Fruit fly (Drosophila melanogaster) whole organism, pupa: Measurements from ENCODE around the gene rempA.

Source experiments
- CG10348 ChIP-seq: fragments of 200-800 bp; sonication (Bioruptor generic); IDR thresholded peaks from 2 replicates; pipeline ENCODE4 v1.3.6; 2022; ENCODE audit warnings: missing biosample characterization, missing genetic modification characterization
- CG12605 ChIP-seq: fragments of 200-800 bp; sonication (Bioruptor generic); IDR thresholded peaks from 2 replicates; pipeline ENCODE4 v1.3.6; 2022; ENCODE audit warnings: missing biosample characterization, missing genetic modification characterization
- CG13204 ChIP-seq: fragments of 200-800 bp; sonication (Bioruptor generic); optimal IDR thresholded peaks from 2 replicates; lab custom pipeline; 2018; ENCODE audit warnings: missing biosample characterization, mild to moderate bottlenecking, missing genetic modification characterization, moderate library complexity
- CG14655 ChIP-seq: fragments of 200-800 bp; sonication (Bioruptor generic); optimal IDR thresholded peaks from 3 replicates; lab custom pipeline; 2017; ENCODE audit warnings: mild to moderate bottlenecking, missing biosample characterization, missing genetic modification reagents, missing genetic modification characterization
- CG15710 ChIP-seq: fragments of 200-800 bp; sonication (Bioruptor generic); optimal IDR thresholded peaks from 2 replicates; lab custom pipeline; 2018; ENCODE audit warnings: missing biosample characterization, mild to moderate bottlenecking, missing genetic modification characterization, moderate library complexity
- CG17806 ChIP-seq: fragments of 200-800 bp; sonication (Bioruptor generic); optimal IDR thresholded peaks from 2 replicates; lab custom pipeline; 2018; ENCODE audit warnings: missing biosample characterization, mild to moderate bottlenecking, missing genetic modification characterization, moderate library complexity
- CG32121 ChIP-seq: fragments of 200-800 bp; sonication (Bioruptor generic); IDR thresholded peaks from 2 replicates; pipeline ENCODE4 v1.3.6; 2022; ENCODE audit warnings: missing biosample characterization, missing genetic modification characterization
- CG34367 ChIP-seq: fragments of 200-800 bp; sonication (Bioruptor generic); optimal IDR thresholded peaks from 2 replicates; lab custom pipeline; 2018; ENCODE audit warnings: missing biosample characterization, mild to moderate bottlenecking, missing genetic modification characterization
- CG4496 ChIP-seq: fragments of 200-800 bp; sonication (Bioruptor generic); IDR thresholded peaks from 3 replicates; pipeline ENCODE4 v1.3.6; 2022; ENCODE audit warnings: missing biosample characterization, missing genetic modification characterization
- CG8159 ChIP-seq: fragments of 200-800 bp; sonication (Bioruptor generic); optimal IDR thresholded peaks from 3 replicates; lab custom pipeline; 2018; ENCODE audit warnings: missing biosample characterization, mild to moderate bottlenecking, missing genetic modification characterization, moderate library complexity
- CG8301 ChIP-seq: fragments of 200-800 bp; sonication (Bioruptor generic); optimal IDR thresholded peaks from 2 replicates; lab custom pipeline; 2018; ENCODE audit warnings: missing biosample characterization, mild to moderate bottlenecking, missing genetic modification characterization
- CG9948 ChIP-seq: fragments of 200-800 bp; sonication (Bioruptor generic); optimal IDR thresholded peaks from 2 replicates; lab custom pipeline; 2018; ENCODE audit warnings: missing biosample characterization, mild to moderate bottlenecking, missing genetic modification characterization, moderate library complexity
- D1 ChIP-seq: fragments of 200-800 bp; sonication (Bioruptor generic); optimal IDR thresholded peaks from 2 replicates; lab custom pipeline; 2018; ENCODE audit warnings: missing biosample characterization, mild to moderate bottlenecking, missing genetic modification characterization, moderate library complexity
- EcR ChIP-seq: fragments of 200-800 bp; sonication (Bioruptor generic); optimal IDR thresholded peaks from 3 replicates; lab custom pipeline; 2019; ENCODE audit warnings: missing biosample characterization, missing genetic modification characterization, mild to moderate bottlenecking, moderate library complexity, missing genetic modification reagents
- Ets98B ChIP-seq: fragments of 200-800 bp; sonication (Bioruptor generic); IDR thresholded peaks from 2 replicates; pipeline ENCODE4 v1.3.6; 2022; ENCODE audit warnings: missing biosample characterization, missing genetic modification characterization
- Pif1A ChIP-seq: fragments of 200-800 bp; sonication (Bioruptor generic); optimal IDR thresholded peaks from 3 replicates; lab custom pipeline; 2016; ENCODE audit warnings: missing biosample characterization, missing genetic modification characterization
- Pif1B ChIP-seq: fragments of 200-800 bp; sonication (Bioruptor generic); optimal IDR thresholded peaks from 3 replicates; lab custom pipeline; 2016; ENCODE audit warnings: missing biosample characterization, missing genetic modification characterization
- Snoo ChIP-seq: fragments of 200-800 bp; sonication (Bioruptor generic); optimal IDR thresholded peaks from 3 replicates; lab custom pipeline; 2017; ENCODE audit warnings: missing biosample characterization, mild to moderate bottlenecking, missing genetic modification characterization, inconsistent platforms
- fd96Ca ChIP-seq: fragments of 200-800 bp; sonication (Bioruptor generic); IDR thresholded peaks from 3 replicates; pipeline ENCODE4 v1.3.6; 2022; ENCODE audit warnings: missing biosample characterization, missing genetic modification characterization
- gl ChIP-seq: fragments of 200-800 bp; sonication (Bioruptor generic); optimal IDR thresholded peaks from 2 replicates; lab custom pipeline; 2018; ENCODE audit warnings: missing biosample characterization, mild to moderate bottlenecking, missing genetic modification characterization
- rn ChIP-seq: fragments of 200-800 bp; sonication (Bioruptor generic); IDR thresholded peaks from 2 replicates; pipeline ENCODE4 v1.3.6; 2022; ENCODE audit warnings: missing biosample characterization, missing genetic modification characterization

rempA gene

DNA sequence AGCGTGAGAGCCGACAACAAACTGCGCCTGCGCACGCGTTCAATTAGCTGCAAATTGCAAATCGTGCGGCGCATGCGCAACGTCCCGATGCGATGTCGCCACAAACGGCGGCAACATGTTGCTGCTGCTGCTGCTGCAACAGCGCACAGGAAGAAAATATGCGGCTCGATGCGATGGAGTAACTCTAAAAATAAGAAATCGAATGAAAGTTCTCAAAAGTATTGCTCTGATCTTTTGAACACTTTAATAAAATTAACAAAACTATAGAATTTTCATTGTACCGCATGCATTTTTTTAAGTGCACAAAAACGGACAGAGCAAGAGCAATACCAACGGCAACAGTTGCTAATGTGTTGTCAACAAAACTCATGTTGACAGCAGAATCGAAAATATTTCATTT, 46.1 kb upstream of the rempA start:
- TF ChIP-seq CG32121 (GFP tag; lab: Robert Waterston, UW) (peak; percentile 92), D1 (tag; lab: Kevin White, UChicago) (no peak), CG14655 (GFP tag; lab: Kevin White, UChicago) (peak; percentile 88), CG12605 (GFP tag; lab: Robert Waterston, UW) (peak; percentile 87), CG10348 (GFP tag; lab: Robert Waterston, UW) (peak; percentile 54; the same call in 1 of the 2 replicates), fd96Ca (GFP tag; lab: Robert Waterston, UW) (peak; percentile 93), CG8301 (tag; lab: Kevin White, UChicago) (peak; percentile 89), CG9948 (tag; lab: Kevin White, UChicago) (peak; percentile 72), Pif1A (peak; percentile 73), Pif1B (GFP tag; lab: Kevin White, UChicago) (peak; percentile 72), gl (tag; lab: Kevin White, UChicago) (no peak), EcR (GFP tag; lab: Kevin White, UChicago) (no peak), Snoo (tag; lab: Kevin White, UChicago) (peak; percentile 38), CG17806 (tag; lab: Kevin White, UChicago) (peak; percentile 74), CG4496 (GFP tag; lab: Robert Waterston, UW) (peak; percentile 93), CG15710 (tag; lab: Kevin White, UChicago) (peak; percentile 75), CG8159 (peak; percentile 71), CG34367 (tag; lab: Kevin White, UChicago) (peak; percentile 34), CG13204 (GFP tag; lab: Kevin White, UChicago) (no peak), rn (GFP tag; lab: Robert Waterston, UW) (peak; percentile 72), Ets98B (GFP tag; lab: Robert Waterston, UW) (peak; percentile 92)

DNA sequence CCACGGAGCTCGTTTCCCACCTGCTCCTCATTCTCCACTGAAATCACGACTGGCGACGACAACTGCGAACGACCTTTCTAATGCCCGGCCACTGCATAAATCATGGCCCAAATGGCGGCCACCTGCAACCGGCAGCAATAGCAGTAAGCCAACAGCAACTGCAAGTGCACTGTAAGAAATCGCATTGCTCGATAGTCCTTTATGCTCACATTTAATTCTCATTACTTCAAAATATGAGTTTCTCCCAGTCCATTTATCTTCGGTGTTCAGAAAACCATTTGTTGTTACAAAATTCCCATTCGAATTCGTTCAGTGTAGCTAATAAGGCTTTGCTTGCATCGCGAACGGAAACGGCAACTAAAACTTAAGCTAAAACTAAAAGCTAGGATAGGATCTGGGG, 44.0 kb upstream of the rempA start:
- TF ChIP-seq CG8159 (no peak), CG4496 (GFP tag; lab: Robert Waterston, UW) (peak; percentile 89), CG32121 (GFP tag; lab: Robert Waterston, UW) (peak; percentile 85), Ets98B (GFP tag; lab: Robert Waterston, UW) (peak; percentile 87), CG14655 (GFP tag; lab: Kevin White, UChicago) (peak; percentile 69), Snoo (tag; lab: Kevin White, UChicago) (no peak), Pif1A (peak; percentile 23), gl (tag; lab: Kevin White, UChicago) (no peak), Pif1B (GFP tag; lab: Kevin White, UChicago) (peak; percentile 1), rn (GFP tag; lab: Robert Waterston, UW) (no peak), CG8301 (tag; lab: Kevin White, UChicago) (peak; percentile 73), fd96Ca (GFP tag; lab: Robert Waterston, UW) (peak; percentile 86), CG17806 (tag; lab: Kevin White, UChicago) (peak; percentile 41), CG12605 (GFP tag; lab: Robert Waterston, UW) (peak; percentile 51; the same call in 1 of the 2 replicates), CG9948 (tag; lab: Kevin White, UChicago) (no peak), CG10348 (GFP tag; lab: Robert Waterston, UW) (0 out of 2 replicates have a peak, but pooled peaks have one; percentile 33), EcR (GFP tag; lab: Kevin White, UChicago) (no peak), D1 (tag; lab: Kevin White, UChicago) (no peak), CG13204 (GFP tag; lab: Kevin White, UChicago) (no peak), CG15710 (tag; lab: Kevin White, UChicago) (no peak), CG34367 (tag; lab: Kevin White, UChicago) (no peak)

DNA sequence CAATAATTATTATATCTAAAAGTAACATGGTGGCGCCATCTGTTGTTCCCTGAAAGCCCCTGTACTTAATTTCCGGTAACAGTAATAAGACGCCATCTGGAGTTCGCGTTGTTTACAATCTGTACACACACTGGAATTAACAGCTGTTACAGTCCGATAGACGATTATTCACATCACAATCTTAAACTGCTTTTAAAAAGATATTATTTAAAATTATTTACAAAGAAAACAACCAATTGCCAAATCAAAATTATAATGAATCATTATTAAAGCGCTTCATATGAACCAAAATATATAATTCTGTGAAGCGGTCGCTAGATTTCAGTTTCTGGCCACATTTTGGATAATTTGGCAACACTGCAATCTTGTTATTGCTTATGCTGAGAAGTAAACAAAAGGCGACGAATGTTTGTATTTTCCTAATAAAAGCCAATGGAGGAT, 42.3 kb upstream of the rempA start, which contains the start of gene CG13689:
CG13689 (plus strand) TSS at position 375 of the 441 bp plus-strand sequence.
- TF ChIP-seq CG4496 (GFP tag; lab: Robert Waterston, UW) (no peak), Pif1B (GFP tag; lab: Kevin White, UChicago) (peak; percentile 26), Snoo (tag; lab: Kevin White, UChicago) (no peak), Ets98B (GFP tag; lab: Robert Waterston, UW) (no peak), Pif1A (peak; percentile 2), D1 (tag; lab: Kevin White, UChicago) (peak; percentile 65), CG32121 (GFP tag; lab: Robert Waterston, UW) (no peak), EcR (GFP tag; lab: Kevin White, UChicago) (no peak), fd96Ca (GFP tag; lab: Robert Waterston, UW) (no peak), CG12605 (GFP tag; lab: Robert Waterston, UW) (no peak), CG15710 (tag; lab: Kevin White, UChicago) (no peak)

DNA sequence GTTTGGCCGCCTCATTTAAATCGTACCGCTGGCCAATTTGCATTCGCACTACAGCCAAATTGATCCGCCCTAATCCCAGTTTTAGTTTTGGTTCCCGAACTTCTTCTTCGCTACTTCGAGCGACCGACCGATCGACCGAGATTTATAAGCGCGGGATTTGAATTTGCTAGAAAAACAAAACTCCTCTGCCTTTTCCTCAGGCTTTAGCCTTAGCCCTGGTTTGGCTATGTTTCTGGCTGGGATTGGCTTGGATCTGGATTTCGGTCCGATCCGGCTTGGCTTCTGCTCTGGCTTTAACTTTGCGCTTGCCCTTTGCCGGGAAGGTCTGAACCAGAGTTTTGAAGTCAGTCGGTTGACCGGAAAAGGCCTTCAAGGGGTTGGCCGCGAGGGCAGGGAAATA, 41.7 kb upstream of the rempA start:
- TF ChIP-seq CG17806 (tag; lab: Kevin White, UChicago) = no peak
- no peak for TF ChIP-seq fd96Ca (GFP tag; lab: Robert Waterston, UW)
- no peak for TF ChIP-seq CG34367 (tag; lab: Kevin White, UChicago)
- TF ChIP-seq CG8301 (tag; lab: Kevin White, UChicago) = no peak
- no peak for TF ChIP-seq rn (GFP tag; lab: Robert Waterston, UW)
- TF ChIP-seq CG13204 (GFP tag; lab: Kevin White, UChicago) = no peak
- no peak for TF ChIP-seq D1 (tag; lab: Kevin White, UChicago)
- no peak for TF ChIP-seq CG14655 (GFP tag; lab: Kevin White, UChicago)
- no peak for TF ChIP-seq EcR (GFP tag; lab: Kevin White, UChicago)
- no peak for TF ChIP-seq Pif1B (GFP tag; lab: Kevin White, UChicago)
- no peak for TF ChIP-seq CG4496 (GFP tag; lab: Robert Waterston, UW)
- TF ChIP-seq CG12605 (GFP tag; lab: Robert Waterston, UW) = no peak
- TF ChIP-seq CG10348 (GFP tag; lab: Robert Waterston, UW) = no peak
- TF ChIP-seq Ets98B (GFP tag; lab: Robert Waterston, UW) = no peak
- TF ChIP-seq, all 21 proteins: peak for 0

DNA sequence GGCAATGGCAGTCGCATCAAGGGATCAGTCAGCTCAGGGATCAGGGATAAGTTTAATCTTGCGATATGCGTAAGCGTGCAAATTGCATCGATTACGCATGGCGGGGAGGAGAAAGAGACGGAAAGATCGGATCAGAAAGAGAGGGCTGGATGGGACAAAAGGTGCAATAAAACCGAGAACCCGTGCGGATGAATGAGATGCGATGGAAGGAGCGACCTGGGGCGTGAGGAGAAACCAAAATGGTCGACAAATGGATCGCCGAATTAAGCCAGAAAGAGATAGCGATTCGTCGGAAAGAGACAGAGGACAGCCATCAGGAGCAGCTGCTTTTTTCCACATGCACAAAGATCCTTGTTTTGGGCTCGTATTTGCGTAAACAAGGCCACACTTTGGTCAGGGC, 37.7 kb upstream of the rempA start:
- TF ChIP-seq Pif1A = no peak
- no peak for TF ChIP-seq CG8159
- no peak for TF ChIP-seq CG32121 (GFP tag; lab: Robert Waterston, UW)
- TF ChIP-seq CG15710 (tag; lab: Kevin White, UChicago) = no peak
- TF ChIP-seq EcR (GFP tag; lab: Kevin White, UChicago) = no peak
- no peak for TF ChIP-seq Pif1B (GFP tag; lab: Kevin White, UChicago)
- no peak for TF ChIP-seq Ets98B (GFP tag; lab: Robert Waterston, UW)
- no peak for TF ChIP-seq gl (tag; lab: Kevin White, UChicago)
- no peak for TF ChIP-seq fd96Ca (GFP tag; lab: Robert Waterston, UW)
